Worm (Caenorhabditis elegans) whole organism, mixed stage, embryonic: ENCODE data around the gene rps-13.

Experiments
- M03D4.4 ChIP-seq: sonication (generic microtip); optimal IDR thresholded peaks from 2 replicates; lab custom pipeline; 2017; ENCODE audit warnings: mild to moderate bottlenecking, missing genetic modification characterization, missing compliant biosample characterization
- bed-3 ChIP-seq: fragments of 200-800 bp; sonication (Bioruptor generic); optimal IDR thresholded peaks from 3 replicates; lab custom pipeline; 2018; ENCODE audit warnings: mild to moderate bottlenecking, missing genetic modification characterization, moderate library complexity, missing compliant biosample characterization
- blmp-1 ChIP-seq: fragments of 150-350 bp; optimal IDR thresholded peaks from 2 replicates; lab custom pipeline; 2014; ENCODE audit warnings: missing biosample characterization, missing genetic modification characterization
- ceh-39 ChIP-seq: fragments of 150-350 bp; optimal IDR thresholded peaks from 2 replicates; lab custom pipeline; 2014; ENCODE audit warnings: missing biosample characterization, missing genetic modification characterization
- ceh-43 ChIP-seq: fragments of 200-800 bp; sonication (Bioruptor generic); optimal IDR thresholded peaks from 2 replicates; lab custom pipeline; 2018; ENCODE audit warnings: mild to moderate bottlenecking, missing genetic modification characterization, moderate library complexity, missing compliant biosample characterization
- ceh-83 ChIP-seq: fragments of 200-800 bp; sonication (Bioruptor generic); optimal IDR thresholded peaks from 2 replicates; lab custom pipeline; 2018; ENCODE audit warnings: mild to moderate bottlenecking, missing genetic modification characterization, missing compliant biosample characterization
- ces-1 ChIP-seq: fragments of 150-350 bp; optimal IDR thresholded peaks from 2 replicates; lab custom pipeline; 2014; ENCODE audit warnings: missing biosample characterization, missing genetic modification reagents, missing genetic modification characterization
- cnd-1 ChIP-seq: fragments of 200-800 bp; sonication (Bioruptor generic); optimal IDR thresholded peaks from 2 replicates; lab custom pipeline; 2018; ENCODE audit warnings: mild to moderate bottlenecking, missing genetic modification characterization, missing compliant biosample characterization
- drap-1 ChIP-seq: fragments of 200-800 bp; sonication (Bioruptor generic); optimal IDR thresholded peaks from 3 replicates; lab custom pipeline; 2018; ENCODE audit warnings: mild to moderate bottlenecking, missing genetic modification characterization, missing compliant biosample characterization
- elt-1 ChIP-seq: sonication (generic microtip); optimal IDR thresholded peaks from 2 replicates; lab custom pipeline; 2017; ENCODE audit warnings: missing genetic modification characterization, mild to moderate bottlenecking, missing compliant biosample characterization, antibody characterized with exemption, moderate library complexity, borderline replicate concordance; ENCODE audit not compliant: insufficient read depth
- ham-2 ChIP-seq: fragments of 200-800 bp; sonication (Bioruptor generic); optimal IDR thresholded peaks from 2 replicates; lab custom pipeline; 2018; ENCODE audit warnings: mild to moderate bottlenecking, missing genetic modification characterization, missing compliant biosample characterization
- hlh-1 ChIP-seq: fragments of 150-350 bp; optimal IDR thresholded peaks from 2 replicates; lab custom pipeline; 2014; ENCODE audit warnings: missing biosample characterization, missing genetic modification reagents, missing genetic modification characterization
- lin-13 ChIP-seq: fragments of 150-350 bp; optimal IDR thresholded peaks from 2 replicates; lab custom pipeline; 2014; ENCODE audit warnings: missing biosample characterization, missing genetic modification characterization
- lin-32 ChIP-seq: fragments of 200-800 bp; sonication (Bioruptor generic); optimal IDR thresholded peaks from 2 replicates; lab custom pipeline; 2018; ENCODE audit warnings: mild to moderate bottlenecking, missing genetic modification characterization, missing compliant biosample characterization
- lsy-2 ChIP-seq: fragments of 150-350 bp; optimal IDR thresholded peaks from 2 replicates; lab custom pipeline; 2014; ENCODE audit warnings: missing biosample characterization, missing genetic modification characterization
- mep-1 ChIP-seq: fragments of 150-350 bp; optimal IDR thresholded peaks from 2 replicates; lab custom pipeline; 2017; ENCODE audit warnings: missing biosample characterization, missing genetic modification reagents, missing genetic modification characterization, inconsistent platforms
- mls-2 ChIP-seq: sonication (generic microtip); optimal IDR thresholded peaks from 2 replicates; lab custom pipeline; 2016; ENCODE audit warnings: mild to moderate bottlenecking, missing genetic modification characterization, moderate library complexity, missing compliant biosample characterization
- nhr-12 ChIP-seq: fragments of 150-350 bp; optimal IDR thresholded peaks from 2 replicates; lab custom pipeline; 2014; ENCODE audit warnings: missing biosample characterization, missing genetic modification characterization
- nhr-2 ChIP-seq: fragments of 150-350 bp; optimal IDR thresholded peaks from 2 replicates; lab custom pipeline; 2014; ENCODE audit warnings: missing biosample characterization, missing genetic modification characterization
- nhr-237 ChIP-seq: fragments of 150-350 bp; optimal IDR thresholded peaks from 2 replicates; lab custom pipeline; 2014; ENCODE audit warnings: missing biosample characterization, missing genetic modification characterization
- nhr-28 ChIP-seq: fragments of 150-350 bp; optimal IDR thresholded peaks from 2 replicates; lab custom pipeline; 2014; ENCODE audit warnings: missing biosample characterization, missing genetic modification characterization
- nhr-76 ChIP-seq: sonication (generic microtip); optimal IDR thresholded peaks from 2 replicates; lab custom pipeline; 2017; ENCODE audit warnings: missing biosample characterization, missing genetic modification characterization
- pha-4 ChIP-seq: fragments of 150-350 bp; optimal IDR thresholded peaks from 2 replicates; lab custom pipeline; 2018; ENCODE audit warnings: missing biosample characterization, missing genetic modification reagents, missing genetic modification characterization
- sem-2 ChIP-seq: fragments of 200-800 bp; sonication (Bioruptor generic); optimal IDR thresholded peaks from 2 replicates; lab custom pipeline; 2018; ENCODE audit warnings: mild to moderate bottlenecking, missing genetic modification characterization, missing compliant biosample characterization
- snpc-4 ChIP-seq: fragments of 150-350 bp; optimal IDR thresholded peaks from 2 replicates; lab custom pipeline; 2014; ENCODE audit warnings: missing biosample characterization, missing genetic modification characterization
- sptf-1 ChIP-seq: sonication (generic microtip); optimal IDR thresholded peaks from 2 replicates; lab custom pipeline; 2017; ENCODE audit warnings: mild to moderate bottlenecking, missing genetic modification characterization, moderate library complexity, missing compliant biosample characterization
- tbx-8 ChIP-seq: fragments of 200-800 bp; sonication (Bioruptor generic); optimal IDR thresholded peaks from 2 replicates; lab custom pipeline; 2018; ENCODE audit warnings: mild to moderate bottlenecking, missing genetic modification characterization, moderate library complexity, missing compliant biosample characterization
- ztf-11 ChIP-seq: fragments of 150-350 bp; optimal IDR thresholded peaks from 2 replicates; lab custom pipeline; 2014; ENCODE audit warnings: missing biosample characterization, missing genetic modification characterization

The rps-13 gene

DNA sequence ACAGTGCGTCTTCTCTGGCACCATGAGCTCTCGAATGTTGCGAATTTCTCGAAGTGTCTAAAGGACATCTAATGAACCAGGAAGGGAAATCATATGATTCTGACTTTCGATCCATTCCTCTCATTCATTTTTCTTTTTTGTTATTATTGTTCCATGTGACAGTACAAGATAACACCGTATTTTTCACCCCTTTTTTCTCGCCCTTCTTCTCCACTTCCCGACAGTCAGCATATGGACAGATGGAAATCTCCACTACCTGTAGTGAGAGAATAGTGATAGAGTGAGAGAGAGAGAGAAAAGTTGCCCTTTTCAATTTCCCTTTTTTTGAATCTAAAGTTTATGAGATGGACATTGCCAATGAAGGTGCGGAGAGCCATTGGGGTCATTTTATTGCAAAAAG, 14.0 kb downstream of the rps-13 start:
- TF ChIP-seq ceh-43 (GFP tag; lab: Kevin White, UChicago) (no peak), bed-3 (no peak), nhr-12 (tag; lab: Kevin White, UChicago) (no peak), snpc-4 (tag; lab: Kevin White, UChicago) (no peak), sptf-1 (tag; lab: Kevin White, UChicago) (no peak)

DNA sequence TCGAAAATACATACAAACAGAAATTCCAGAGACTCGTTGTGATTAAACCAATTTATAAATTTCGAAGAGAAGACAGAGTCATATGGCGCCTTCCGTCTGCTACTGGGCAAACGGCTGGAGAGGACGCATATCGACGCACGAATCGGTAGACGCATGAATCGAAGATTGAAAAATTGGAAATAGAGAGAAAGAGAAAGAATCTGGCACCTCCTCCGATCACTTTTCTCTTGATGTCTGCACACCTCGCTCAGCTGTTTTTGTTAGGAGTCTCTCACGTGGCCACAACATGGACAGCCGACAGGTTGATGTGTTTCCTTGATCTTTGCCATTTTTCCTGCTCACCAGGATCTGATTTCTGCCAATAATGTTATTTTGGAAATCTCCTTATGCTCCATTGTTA, 14.7 kb downstream of the rps-13 start:
- no peak for TF ChIP-seq nhr-237
- TF ChIP-seq nhr-76: no peak
- no peak for TF ChIP-seq tbx-8 (GFP tag; lab: Kevin White, UChicago)
- TF ChIP-seq ceh-83 (GFP tag; lab: Kevin White, UChicago): no peak

DNA sequence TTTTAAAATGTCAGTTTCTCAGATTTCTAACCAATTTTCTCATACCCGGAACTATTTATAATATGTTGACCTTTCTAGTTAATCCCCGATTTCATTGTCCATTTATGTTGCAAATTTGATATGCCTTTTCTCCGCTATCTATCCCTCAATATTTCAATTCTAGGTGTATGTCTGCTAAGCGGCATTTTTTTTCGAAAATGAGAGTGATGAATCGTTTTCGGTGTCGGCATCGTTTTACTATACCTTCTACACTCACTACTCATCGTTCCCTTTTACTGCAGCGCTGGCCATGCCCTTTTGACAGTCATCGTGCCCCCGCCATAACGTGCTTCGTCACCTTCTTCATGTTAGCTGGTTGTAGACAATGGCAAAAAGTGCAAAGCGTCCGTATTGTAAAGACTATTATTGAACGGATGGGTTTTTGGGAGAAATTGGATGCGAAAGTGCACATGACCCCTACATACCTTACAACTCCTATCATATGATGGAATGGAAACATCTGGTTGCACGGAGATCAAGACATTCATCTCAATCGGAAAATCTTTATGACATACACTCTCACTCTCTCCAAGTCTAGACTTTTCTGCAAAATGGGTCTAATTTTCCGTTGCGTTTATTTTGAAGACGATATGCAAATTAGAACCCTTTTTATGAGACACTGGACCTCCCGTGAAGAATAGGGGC, 15.5 kb downstream of the rps-13 start:
- no peak for TF ChIP-seq nhr-237
- no peak for TF ChIP-seq ztf-11 (tag; lab: Kevin White, UChicago)
- TF ChIP-seq blmp-1 (tag; lab: Kevin White, UChicago): no peak
- no peak for TF ChIP-seq snpc-4 (tag; lab: Kevin White, UChicago)
- TF ChIP-seq lin-32 (GFP tag; lab: Kevin White, UChicago): no peak
- no peak for TF ChIP-seq mep-1 (tag; lab: Kevin White, UChicago)
- TF ChIP-seq ham-2: no peak
- no peak for TF ChIP-seq ces-1 (GFP tag; lab: Kevin White, UChicago)
- TF ChIP-seq ceh-39 (tag; lab: Kevin White, UChicago): no peak
- TF ChIP-seq elt-1 (tag; lab: Kevin White, UChicago): no peak
- TF ChIP-seq pha-4 (tag; lab: Kevin White, UChicago): no peak
- TF ChIP-seq lin-13 (tag; lab: Kevin White, UChicago): no peak
- TF ChIP-seq, all 35 proteins: peak for 0

DNA sequence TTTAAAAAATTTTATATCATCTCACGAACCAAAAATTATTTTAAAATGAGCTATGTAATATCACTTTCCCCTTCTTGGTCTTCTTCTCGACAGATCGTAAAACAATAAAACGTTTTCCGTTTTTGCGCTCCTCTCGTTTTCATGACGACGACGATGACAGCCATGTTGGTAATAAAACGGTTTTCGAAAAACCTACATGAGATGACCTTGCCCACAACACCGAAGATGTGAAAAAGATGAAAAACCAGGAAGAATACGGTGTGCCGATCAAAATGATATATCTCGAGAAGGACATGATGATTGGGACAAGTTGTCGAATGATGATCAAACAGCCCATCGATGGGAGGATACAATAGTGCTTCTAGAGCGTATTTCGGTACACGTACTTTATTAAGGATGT, 16.1 kb downstream of the rps-13 start:
- TF ChIP-seq pha-4 (tag; lab: Kevin White, UChicago): no peak
- no peak for TF ChIP-seq snpc-4 (tag; lab: Kevin White, UChicago)
- no peak for TF ChIP-seq elt-1 (tag; lab: Kevin White, UChicago)
- TF ChIP-seq hlh-1 (tag; lab: Kevin White, UChicago): no peak
- no peak for TF ChIP-seq ceh-39 (tag; lab: Kevin White, UChicago)
- no peak for TF ChIP-seq cnd-1
- TF ChIP-seq bed-3: no peak
- TF ChIP-seq lsy-2 (tag; lab: Kevin White, UChicago): no peak

DNA sequence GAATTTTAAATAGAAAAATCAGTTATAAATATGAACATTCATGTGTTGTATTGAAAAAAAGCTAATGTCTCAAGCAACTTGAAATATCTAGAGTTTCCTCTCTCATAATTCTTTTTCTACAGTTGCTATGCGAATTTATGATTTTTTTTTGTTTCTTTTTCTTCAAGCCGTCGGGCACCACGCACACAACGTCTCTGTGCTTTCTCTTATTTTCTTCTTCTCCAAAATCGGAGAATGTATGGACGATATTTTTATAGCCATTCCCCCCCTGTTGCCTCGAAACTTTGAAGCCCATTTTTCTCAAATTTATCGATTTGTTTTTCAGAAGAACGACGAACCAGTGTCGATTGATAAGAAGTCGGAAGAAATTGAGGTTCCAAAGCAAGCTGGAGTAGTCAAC, 18.0 kb downstream of the rps-13 start:
- TF ChIP-seq snpc-4 (tag; lab: Kevin White, UChicago) (no peak), sptf-1 (tag; lab: Kevin White, UChicago) (no peak)

DNA sequence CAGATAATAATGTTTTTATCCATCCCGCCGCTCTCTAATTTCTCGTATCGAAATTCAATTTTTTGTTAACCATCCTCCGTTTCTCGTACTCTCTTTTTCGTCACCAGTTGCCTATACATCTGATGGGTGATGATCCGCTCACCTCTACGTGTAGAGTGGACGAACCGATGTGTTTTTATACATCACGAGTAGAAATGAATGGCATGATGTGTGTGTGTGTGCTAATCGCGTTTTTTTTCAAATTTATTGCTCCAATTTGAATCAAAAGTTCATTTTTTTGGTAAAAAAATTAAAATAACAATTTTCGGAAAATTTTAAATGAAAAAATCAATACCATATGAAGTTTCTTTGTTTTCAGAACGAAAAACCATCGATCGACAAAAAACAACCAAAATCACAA, 18.8 kb downstream of the rps-13 start:
- no peak for TF ChIP-seq mep-1 (tag; lab: Kevin White, UChicago)
- no peak for TF ChIP-seq M03D4.4 (tag; lab: Kevin White, UChicago)
- TF ChIP-seq mls-2: no peak
- TF ChIP-seq ceh-43 (GFP tag; lab: Kevin White, UChicago): no peak
- no peak for TF ChIP-seq ceh-83 (GFP tag; lab: Kevin White, UChicago)
- TF ChIP-seq lin-13 (tag; lab: Kevin White, UChicago): no peak
- no peak for TF ChIP-seq nhr-237
- no peak for TF ChIP-seq nhr-2
- TF ChIP-seq blmp-1 (tag; lab: Kevin White, UChicago): no peak
- TF ChIP-seq sptf-1 (tag; lab: Kevin White, UChicago): no peak
- no peak for TF ChIP-seq nhr-76
- no peak for TF ChIP-seq elt-1 (tag; lab: Kevin White, UChicago)
- no peak for TF ChIP-seq nhr-28 (tag; lab: Kevin White, UChicago)
- no peak for TF ChIP-seq ceh-39 (tag; lab: Kevin White, UChicago)
- no peak for TF ChIP-seq sem-2
- no peak for TF ChIP-seq drap-1 (GFP tag; lab: Kevin White, UChicago)
- no peak for TF ChIP-seq lin-32 (GFP tag; lab: Kevin White, UChicago)
- TF ChIP-seq lsy-2 (tag; lab: Kevin White, UChicago): no peak
- no peak for TF ChIP-seq ztf-11 (tag; lab: Kevin White, UChicago)
- no peak for TF ChIP-seq hlh-1 (tag; lab: Kevin White, UChicago)
